Fruit fly (Drosophila melanogaster): ENCODE results near the gene Galt.

The Galt gene

DNA sequence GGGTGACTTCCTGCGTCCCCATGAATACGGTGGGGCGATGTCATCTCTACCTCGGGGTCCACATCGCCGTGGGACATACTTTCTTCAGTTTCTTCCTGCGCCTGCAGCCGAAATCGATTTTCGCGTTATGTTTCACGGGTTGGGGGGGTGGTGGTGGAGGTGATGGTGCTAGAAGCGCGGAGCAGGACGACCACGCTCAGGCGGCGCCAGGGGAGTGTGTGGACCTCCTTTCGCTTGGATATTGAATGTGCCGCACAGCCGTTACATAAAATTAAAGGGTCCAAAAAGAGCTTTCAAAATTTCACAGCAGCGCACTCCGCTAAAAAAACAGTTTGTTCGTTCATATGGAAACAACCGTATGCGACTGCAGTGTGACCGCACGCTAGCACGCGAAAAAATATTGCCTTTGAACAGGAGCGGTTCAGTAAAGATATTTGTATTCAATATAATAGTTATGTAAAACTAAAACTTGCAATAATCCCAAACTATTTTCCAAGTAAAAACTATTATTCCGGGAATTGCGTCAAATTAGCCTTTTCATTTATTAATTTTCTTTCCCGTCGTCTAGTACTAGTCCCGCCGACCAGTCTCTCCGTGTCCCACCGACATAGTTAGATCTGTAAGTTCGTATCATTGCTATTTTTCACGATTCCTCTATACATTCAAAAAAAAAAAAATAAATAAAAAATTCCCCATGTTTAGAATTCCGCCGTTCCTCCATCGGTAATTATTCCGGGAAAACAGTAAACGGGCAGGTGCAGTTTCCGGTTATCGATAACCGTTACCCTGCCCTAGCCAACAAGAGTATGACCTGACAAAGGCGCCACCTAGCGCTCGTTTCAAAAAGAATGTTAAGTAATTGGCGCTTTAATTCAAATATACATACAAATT lies 16.4 kb upstream of the Galt start, which contains the start of gene Nhe3 (continued):
- no peak for TF ChIP-seq CG31441 (GFP tag; IDR thresholded peaks at IDR 0.05)
- no peak for TF ChIP-seq fru (optimal IDR thresholded peaks at IDR 0.05)
- peak; percentile 51; the same call in 1 of the 2 replicates for TF ChIP-seq inv (GFP tag; IDR thresholded peaks at IDR 0.05; ENCODE audit: partially characterized antibody)
- peak; percentile 81 for TF ChIP-seq CG7556 (GFP tag; optimal IDR thresholded peaks at IDR 0.05)
- TF ChIP-seq Usf (GFP tag; optimal IDR thresholded peaks at IDR 0.05) = peak; percentile 63
- TF ChIP-seq CG6272 (GFP tag; IDR thresholded peaks at IDR 0.05) = peak; percentile 83
- peak; percentile 60 for TF ChIP-seq gsb (GFP tag; IDR thresholded peaks at IDR 0.05)
- no peak for TF ChIP-seq GATAe (GFP tag; conservative IDR thresholded peaks at IDR 0.05)
- TF ChIP-seq crp (GFP tag; optimal IDR thresholded peaks at IDR 0.05) = peak; percentile 8 to 72
- TF ChIP-seq hb (GFP tag; IDR thresholded peaks at IDR 0.05; ENCODE audit: partially characterized antibody) = no peak
- TF ChIP-seq usp (GFP tag; optimal IDR thresholded peaks at IDR 0.05) = no peak
- TF ChIP-seq yki (optimal IDR thresholded peaks at IDR 0.05) = no peak
- TF ChIP-seq Vsx1 (GFP tag; optimal IDR thresholded peaks at IDR 0.05) = no peak
- TF ChIP-seq Dek (tag; optimal IDR thresholded peaks at IDR 0.05) = peak; percentile 75
- peak; percentile 24 for TF ChIP-seq CG8359 (GFP tag; optimal IDR thresholded peaks at IDR 0.05; ENCODE audit: borderline replicate concordance)
- TF ChIP-seq B-H1 (GFP tag; IDR thresholded peaks at IDR 0.05) = peak; percentile 68; the same call in 1 of the 3 replicates
- no peak for TF ChIP-seq Trl (optimal IDR thresholded peaks at IDR 0.05)
- TF ChIP-seq Trl (GFP tag; optimal IDR thresholded peaks at IDR 0.05) = peak; percentile 75
- TF ChIP-seq tll (GFP tag; optimal IDR thresholded peaks at IDR 0.05) = no peak
- peak; percentile 69 for TF ChIP-seq CG4730 (GFP tag; IDR thresholded peaks at IDR 0.05)
- peak; percentile 72 for TF ChIP-seq CG15696 (tag; optimal IDR thresholded peaks at IDR 0.05)
- TF ChIP-seq otp (GFP tag; IDR thresholded peaks at IDR 0.05) = peak; percentile 74
- TF ChIP-seq her (GFP tag; optimal IDR thresholded peaks at IDR 0.05) = peak; percentile 37
- TF ChIP-seq Xrp1 (GFP tag; IDR thresholded peaks at IDR 0.05) = peak; percentile 82
- peak; percentile 66 for TF ChIP-seq CG1603 (tag; optimal IDR thresholded peaks at IDR 0.05)
- TF ChIP-seq Gug (GFP tag; IDR thresholded peaks at IDR 0.05) = peak; percentile 74
- TF ChIP-seq CG6813 (GFP tag; optimal IDR thresholded peaks at IDR 0.05) = peak; percentile 60
- peak; percentile 74 for TF ChIP-seq CG16815 (GFP tag; optimal IDR thresholded peaks at IDR 0.05)
- peak; percentile 57 for TF ChIP-seq pnt (GFP tag; optimal IDR thresholded peaks at IDR 0.05)
- no peak for TF ChIP-seq CG15073 (GFP tag; optimal IDR thresholded peaks at IDR 0.05)
- peak; percentile 80 for TF ChIP-seq CG9817 (tag; optimal IDR thresholded peaks at IDR 0.05)
- peak; percentile 72 for TF ChIP-seq wor (GFP tag; IDR thresholded peaks at IDR 0.05)
- peak; percentile 69 for TF ChIP-seq gsb-n (tag; optimal IDR thresholded peaks at IDR 0.05)
- TF ChIP-seq H2.0 (GFP tag; IDR thresholded peaks at IDR 0.05) = peak; percentile 62
- peak; percentile 57; the same call in 1 of the 2 replicates for TF ChIP-seq CG16779 (GFP tag; IDR thresholded peaks at IDR 0.05)
- peak; percentile 60 for TF ChIP-seq nerfin-1 (tag; optimal IDR thresholded peaks at IDR 0.05)
- no peak for TF ChIP-seq sima (GFP tag; optimal IDR thresholded peaks at IDR 0.05)
- peak; percentile 42; the same call in 1 of the 2 replicates for TF ChIP-seq gt (GFP tag; IDR thresholded peaks at IDR 0.05)
- peak; percentile 64 for TF ChIP-seq Sry-δ (GFP tag; optimal IDR thresholded peaks at IDR 0.05)
- no peak for TF ChIP-seq p53 (GFP tag; optimal IDR thresholded peaks at IDR 0.05)
- peak; percentile 39 for TF ChIP-seq CG3407 (GFP tag; optimal IDR thresholded peaks at IDR 0.05)
- TF ChIP-seq CTCF (GFP tag; optimal IDR thresholded peaks at IDR 0.05) = peak; percentile 98
- peak; percentile 76 for TF ChIP-seq slp2 (GFP tag; optimal IDR thresholded peaks at IDR 0.05)
- peak; percentile 82 for TF ChIP-seq CG7786 (GFP tag; optimal IDR thresholded peaks at IDR 0.05)
- no peak for TF ChIP-seq CG8765 (GFP tag; IDR thresholded peaks at IDR 0.05)
- TF ChIP-seq lbe (GFP tag; optimal IDR thresholded peaks at IDR 0.05) = peak; percentile 48
- TF ChIP-seq exex (tag; optimal IDR thresholded peaks at IDR 0.05) = peak; percentile 45
- TF ChIP-seq D19A (tag; optimal IDR thresholded peaks at IDR 0.05) = no peak
- TF ChIP-seq ab (GFP tag; optimal IDR thresholded peaks at IDR 0.05) = peak; percentile 68
- peak; percentile 54 for TF ChIP-seq unc-4 (GFP tag; IDR thresholded peaks at IDR 0.05; ENCODE audit: partially characterized antibody)

All from whole organism, embryonic.